Fruit fly (Drosophila melanogaster): ENCODE data around the gene bru3.

The bru3 gene

dm6 chr3L:13615132-13615531 is 188.1 kb downstream of the bru3 start:
- TF ChIP-seq dati (GFP tag; IDR thresholded peaks at IDR 0.05) = no peak
- TF ChIP-seq tll (GFP tag; optimal IDR thresholded peaks at IDR 0.05) = peak in 1 of 2 experiments; percentile 83
- peak; percentile 36 for TF ChIP-seq CG15696 (tag; optimal IDR thresholded peaks at IDR 0.05)
- no peak for TF ChIP-seq p53 (GFP tag; optimal IDR thresholded peaks at IDR 0.05)
- TF ChIP-seq CG5953 (GFP tag; IDR thresholded peaks at IDR 0.05) = no peak
- TF ChIP-seq HLH3B (GFP tag; IDR thresholded peaks at IDR 0.05) = no peak
- peak; percentile 74 for TF ChIP-seq fd102C (GFP tag; optimal IDR thresholded peaks at IDR 0.05)
- no peak for TF ChIP-seq CG9215 (GFP tag; IDR thresholded peaks at IDR 0.05)
- TF ChIP-seq ash1 (GFP tag; optimal IDR thresholded peaks at IDR 0.05) = no peak
- TF ChIP-seq CG10209 (GFP tag; optimal IDR thresholded peaks at IDR 0.05) = no peak
- no peak for TF ChIP-seq emc (GFP tag; optimal IDR thresholded peaks at IDR 0.05)
- TF ChIP-seq Chrac-16 (GFP tag; optimal IDR thresholded peaks at IDR 0.05) = no peak
- no peak for TF ChIP-seq CG4617 (GFP tag; optimal IDR thresholded peaks at IDR 0.05; ENCODE audit: borderline replicate concordance)
- no peak for TF ChIP-seq CG12659 (GFP tag; optimal IDR thresholded peaks at IDR 0.05)
- TF ChIP-seq prd (optimal IDR thresholded peaks at IDR 0.05) = no peak
- peak; percentile 45; the same call in 1 of the 3 replicates for TF ChIP-seq prd (GFP tag; IDR thresholded peaks at IDR 0.05)
- TF ChIP-seq slbo (GFP tag; IDR thresholded peaks at IDR 0.05) = no peak
- no peak for TF ChIP-seq eve (GFP tag; optimal IDR thresholded peaks at IDR 0.05)
- TF ChIP-seq zen (tag; optimal IDR thresholded peaks at IDR 0.05) = peak; percentile 44
- no peak for TF ChIP-seq Mes4 (GFP tag; optimal IDR thresholded peaks at IDR 0.05)

DNA sequence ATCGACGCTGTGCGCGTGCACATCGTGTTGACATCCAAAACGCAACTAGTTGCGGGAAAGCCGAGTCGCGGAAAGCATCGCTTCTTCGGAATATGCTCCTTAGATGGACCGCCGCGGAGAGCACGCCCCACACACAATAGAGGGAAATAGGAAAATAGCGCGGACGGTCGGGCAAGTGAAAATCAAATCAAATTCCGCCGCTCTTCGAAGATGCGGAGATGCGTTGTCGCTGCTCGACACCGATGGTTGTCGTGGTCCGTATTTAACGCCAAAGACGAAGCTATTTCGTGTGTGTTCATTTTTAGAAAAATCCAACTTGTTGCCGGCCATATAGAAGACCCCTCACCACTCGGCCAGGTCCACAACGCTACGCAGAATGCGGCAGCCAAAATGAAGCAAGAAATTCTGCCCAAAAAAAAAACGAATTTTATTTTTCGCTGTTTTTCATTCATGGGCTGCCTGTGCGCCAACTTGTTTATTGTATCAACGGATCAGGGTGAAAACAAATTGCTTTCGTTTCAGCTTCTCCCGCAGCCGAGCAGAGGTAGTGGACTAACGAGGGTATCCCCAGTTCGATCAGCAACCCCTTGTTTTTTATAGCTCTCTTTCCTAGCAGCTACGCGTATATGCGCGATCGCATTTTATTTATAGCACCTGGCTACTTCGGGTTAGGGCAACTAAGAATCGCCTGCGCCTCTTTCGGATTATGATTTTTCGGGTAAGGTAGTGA is 283.5 kb downstream of the bru3 start, which contains the start of gene CG10710:
TSS of gene CG10710 (minus strand) at position 51 of the 730 bp plus-strand sequence.
- TF ChIP-seq Deaf1 (tag; optimal IDR thresholded peaks at IDR 0.05) (peak; percentile 65), Vsx1 (GFP tag; optimal IDR thresholded peaks at IDR 0.05) (no peak), unc-4 (GFP tag; IDR thresholded peaks at IDR 0.05; ENCODE audit: partially characterized antibody) (no peak), CG14014 (GFP tag; IDR thresholded peaks at IDR 0.05) (no peak), pfk (GFP tag; optimal IDR thresholded peaks at IDR 0.05) (no peak), hth (optimal IDR thresholded peaks at IDR 0.05) (no peak), Dfd (GFP tag; optimal IDR thresholded peaks at IDR 0.05) (no peak), row (GFP tag; IDR thresholded peaks at IDR 0.05) (peak; percentile 43; the same call in 1 of the 3 replicates), Ets65A (GFP tag) (no peak), kah (GFP tag; optimal IDR thresholded peaks at IDR 0.05) (peak; percentile 87), sens (GFP tag) (no peak), slbo (GFP tag; IDR thresholded peaks at IDR 0.05) (0 out of 2 replicates have a peak, but pooled peaks have one; percentile 20), CG10543 (GFP tag; optimal IDR thresholded peaks at IDR 0.05) (peak; percentile 88), CG11398 (GFP tag; optimal IDR thresholded peaks at IDR 0.05) (no peak), her (GFP tag; optimal IDR thresholded peaks at IDR 0.05) (no peak), da (GFP tag; optimal IDR thresholded peaks at IDR 0.05) (no peak), pho (GFP tag; optimal IDR thresholded peaks at IDR 0.05) (no peak), knrl (GFP tag; IDR thresholded peaks at IDR 0.05; ENCODE audit: partially characterized antibody) (0 out of 3 replicates have a peak, but pooled peaks have one; percentile 8), D19A (tag; optimal IDR thresholded peaks at IDR 0.05) (peak; percentile 10), CG12744 (GFP tag; optimal IDR thresholded peaks at IDR 0.05) (no peak), D19B (GFP tag; optimal IDR thresholded peaks at IDR 0.05) (peak; percentile 63), zfh1 (GFP tag; IDR thresholded peaks at IDR 0.05) (no peak), PHDP (tag; optimal IDR thresholded peaks at IDR 0.05) (no peak), CG12769 (tag; optimal IDR thresholded peaks at IDR 0.05) (peak; percentile 76), onecut (GFP tag; IDR thresholded peaks at IDR 0.05) (no peak), CG9932 (GFP tag; IDR thresholded peaks at IDR 0.05) (peak; percentile 45; the same call in 1 of the 2 replicates), wor (GFP tag; IDR thresholded peaks at IDR 0.05) (no peak), sd (tag; optimal IDR thresholded peaks at IDR 0.05) (peak; percentile 82), Oli (tag; optimal IDR thresholded peaks at IDR 0.05) (no peak), cwo (GFP tag; optimal IDR thresholded peaks at IDR 0.05) (no peak), inv (GFP tag; IDR thresholded peaks at IDR 0.05; ENCODE audit: partially characterized antibody) (0 out of 2 replicates have a peak, but pooled peaks have one; percentile 13)

Data from whole organism, embryonic.